Fruit fly (Drosophila melanogaster) whole organism, embryonic: ENCODE data around the gene CG33299.

Experiments used
- Asciz ChIP-seq: fragments of 200-800 bp; sonication (Bioruptor generic); optimal IDR thresholded peaks from 2 replicates; lab custom pipeline; 2017; ENCODE audit warnings: missing biosample characterization, mild to moderate bottlenecking, missing genetic modification characterization, missing genetic modification reagents
- Blimp-1 ChIP-seq: fragments of 200-800 bp; sonication (Bioruptor generic); optimal IDR thresholded peaks from 3 replicates; lab custom pipeline; 2018; ENCODE audit warnings: missing biosample characterization, missing genetic modification characterization, mild to moderate bottlenecking, moderate library complexity, missing genetic modification reagents
- CG10147 ChIP-seq: fragments of 200-800 bp; sonication (Bioruptor generic); optimal IDR thresholded peaks from 2 replicates; lab custom pipeline; 2019; ENCODE audit warnings: missing biosample characterization, mild to moderate bottlenecking, missing genetic modification characterization, moderate library complexity
- CG11085 ChIP-seq: fragments of 200-800 bp; sonication (Bioruptor generic); IDR thresholded peaks from 2 replicates; pipeline ENCODE4 v1.3.6; 2022; ENCODE audit warnings: missing biosample characterization, missing genetic modification characterization
- CG11398 ChIP-seq: fragments of 200-800 bp; sonication (Bioruptor generic); optimal IDR thresholded peaks from 2 replicates; lab custom pipeline; 2016; ENCODE audit warnings: missing biosample characterization, missing genetic modification characterization
- CG12769 ChIP-seq: fragments of 200-800 bp; sonication (Bioruptor generic); optimal IDR thresholded peaks from 2 replicates; lab custom pipeline; 2019; ENCODE audit warnings: missing biosample characterization, mild to moderate bottlenecking, missing genetic modification characterization, moderate library complexity
- CG13296 ChIP-seq: fragments of 200-800 bp; sonication (Bioruptor generic); optimal IDR thresholded peaks from 3 replicates; lab custom pipeline; 2018; ENCODE audit warnings: missing biosample characterization, mild to moderate bottlenecking, missing genetic modification characterization
- CG13775 ChIP-seq: fragments of 200-800 bp; sonication (Bioruptor generic); optimal IDR thresholded peaks from 3 replicates; lab custom pipeline; 2017; ENCODE audit warnings: missing biosample characterization, mild to moderate bottlenecking, missing genetic modification characterization
- CG14710 ChIP-seq: fragments of 200-800 bp; sonication (Bioruptor generic); optimal IDR thresholded peaks from 3 replicates; lab custom pipeline; 2019; ENCODE audit warnings: missing biosample characterization, mild to moderate bottlenecking, missing genetic modification characterization, moderate library complexity
- CG1529 ChIP-seq: fragments of 200-800 bp; sonication (Bioruptor generic); optimal IDR thresholded peaks from 3 replicates; lab custom pipeline; 2018; ENCODE audit warnings: missing biosample characterization, missing genetic modification characterization
- CG1603 ChIP-seq: fragments of 200-800 bp; sonication (Bioruptor generic); optimal IDR thresholded peaks from 2 replicates; lab custom pipeline; 2019; ENCODE audit warnings: missing biosample characterization, mild to moderate bottlenecking, missing genetic modification characterization, moderate library complexity
- CG17361 ChIP-seq: fragments of 200-800 bp; sonication (Bioruptor generic); IDR thresholded peaks from 3 replicates; pipeline ENCODE4 v1.3.6; 2022; ENCODE audit warnings: missing biosample characterization, missing genetic modification characterization
- CG2129 ChIP-seq: fragments of 200-800 bp; sonication (Bioruptor generic); IDR thresholded peaks from 2 replicates; pipeline ENCODE4 v1.3.6; 2022; ENCODE audit warnings: missing biosample characterization, missing genetic modification characterization; ENCODE audit not compliant: partially characterized antibody
- CG2712 ChIP-seq: fragments of 200-800 bp; optimal IDR thresholded peaks from 3 replicates; lab custom pipeline; 2019; ENCODE audit warnings: missing biosample characterization, mild to moderate bottlenecking, missing genetic modification characterization, moderate library complexity
- CG2889 ChIP-seq: fragments of 200-800 bp; sonication (Bioruptor generic); IDR thresholded peaks from 3 replicates; pipeline ENCODE4 v1.3.6; 2022; ENCODE audit warnings: missing biosample characterization, missing genetic modification characterization
- CG3163 ChIP-seq: fragments of 200-800 bp; sonication (Bioruptor generic); optimal IDR thresholded peaks from 3 replicates; lab custom pipeline; 2016; ENCODE audit warnings: missing biosample characterization, missing genetic modification characterization
- CG34376 ChIP-seq: fragments of 200-800 bp; sonication (Bioruptor generic); optimal IDR thresholded peaks from 2 replicates; lab custom pipeline; 2018; ENCODE audit warnings: missing biosample characterization, mild to moderate bottlenecking, missing genetic modification characterization
- CG4730 ChIP-seq: fragments of 200-800 bp; sonication (Bioruptor generic); IDR thresholded peaks from 2 replicates; pipeline ENCODE4 v1.3.6; 2022; ENCODE audit warnings: missing biosample characterization, missing genetic modification characterization
- CG6254 ChIP-seq: fragments of 200-800 bp; sonication (Bioruptor generic); optimal IDR thresholded peaks from 3 replicates; lab custom pipeline; 2017; ENCODE audit warnings: mild to moderate bottlenecking, missing biosample characterization, missing genetic modification reagents, missing genetic modification characterization
- CG8765 ChIP-seq: fragments of 200-800 bp; sonication (Bioruptor generic); IDR thresholded peaks from 2 replicates; pipeline ENCODE4 v1.3.6; 2022; ENCODE audit warnings: missing biosample characterization, missing genetic modification characterization
- CG9215 ChIP-seq: fragments of 200-800 bp; sonication (Bioruptor generic); IDR thresholded peaks from 2 replicates; pipeline ENCODE4 v1.3.6; 2022; ENCODE audit warnings: missing biosample characterization, missing genetic modification characterization
- Chrac-16 ChIP-seq: fragments of 200-800 bp; sonication (Bioruptor generic); optimal IDR thresholded peaks from 3 replicates; lab custom pipeline; 2016; ENCODE audit warnings: missing biosample characterization, missing genetic modification characterization
- D ChIP-seq, 2 experiments: fragments of 200-800 bp in 1 of 2; fragments of >200 bp in 1 of 2; sonication (Bioruptor generic) in 1 of 2; optimal IDR thresholded peaks; 2 replicates in 1 of 2; 3 replicates in 1 of 2; lab custom pipeline; 2017; ENCODE audit warnings: mild to moderate bottlenecking in 1 of 2, missing biosample characterization in 1 of 2, missing genetic modification characterization in 1 of 2, missing genetic modification reagents in 1 of 2
- Dad ChIP-seq: fragments of 200-800 bp; sonication (Bioruptor generic); optimal IDR thresholded peaks from 3 replicates; lab custom pipeline; 2016; ENCODE audit warnings: missing biosample characterization, missing genetic modification characterization
- ERR ChIP-seq: fragments of 200-800 bp; sonication (Bioruptor generic); optimal IDR thresholded peaks from 2 replicates; lab custom pipeline; 2016; ENCODE audit warnings: missing biosample characterization, missing genetic modification characterization
- HLH3B ChIP-seq: fragments of 200-800 bp; sonication (Bioruptor generic); IDR thresholded peaks from 2 replicates; pipeline ENCODE4 v1.3.6; 2022; ENCODE audit warnings: missing biosample characterization, missing genetic modification characterization
- HLH54F ChIP-seq: fragments of 200-800 bp; sonication (Bioruptor generic); optimal IDR thresholded peaks from 3 replicates; lab custom pipeline; 2016; ENCODE audit warnings: missing biosample characterization, missing genetic modification characterization
- HLHmδ ChIP-seq: fragments of 200-800 bp; sonication (Bioruptor generic); optimal IDR thresholded peaks from 2 replicates; lab custom pipeline; 2018; ENCODE audit warnings: missing biosample characterization, mild to moderate bottlenecking, missing genetic modification characterization, moderate library complexity
- Lim3 ChIP-seq: fragments of 200-800 bp; sonication (Bioruptor generic); IDR thresholded peaks from 2 replicates; pipeline ENCODE4 v1.3.6; 2022; ENCODE audit warnings: missing biosample characterization, missing genetic modification characterization
- Mad ChIP-seq: fragments of 200-800 bp; sonication (Bioruptor generic); optimal IDR thresholded peaks from 2 replicates; lab custom pipeline; 2016; ENCODE audit warnings: missing biosample characterization, missing genetic modification characterization
- NC2α ChIP-seq: fragments of 200-800 bp; sonication (Bioruptor generic); optimal IDR thresholded peaks from 2 replicates; lab custom pipeline; 2016; ENCODE audit warnings: missing biosample characterization, missing genetic modification characterization
- Nf-YC ChIP-seq: fragments of 200-800 bp; optimal IDR thresholded peaks from 3 replicates; lab custom pipeline; 2019; ENCODE audit warnings: missing biosample characterization, mild to moderate bottlenecking, missing genetic modification characterization, moderate library complexity
- Opbp ChIP-seq: fragments of 200-800 bp; sonication (Bioruptor generic); IDR thresholded peaks from 3 replicates; pipeline ENCODE4 v1.3.6; 2022; ENCODE audit warnings: missing biosample characterization, missing genetic modification characterization; ENCODE audit not compliant: partially characterized antibody
- Optix ChIP-seq: fragments of 200-800 bp; sonication (Bioruptor generic); IDR thresholded peaks from 3 replicates; pipeline ENCODE4 v1.3.6; 2022; ENCODE audit warnings: missing biosample characterization, missing genetic modification characterization
- Sox102F ChIP-seq: fragments of 200-800 bp; sonication (Bioruptor generic); optimal IDR thresholded peaks from 2 replicates; lab custom pipeline; 2018; ENCODE audit warnings: missing biosample characterization, mild to moderate bottlenecking, missing genetic modification characterization, moderate library complexity
- Sry-β ChIP-seq: fragments of 200-800 bp; sonication (Bioruptor generic); optimal IDR thresholded peaks from 2 replicates; lab custom pipeline; 2018; ENCODE audit warnings: missing biosample characterization, mild to moderate bottlenecking, missing genetic modification characterization, moderate library complexity
- al ChIP-seq: fragments of 200-800 bp; sonication (Bioruptor generic); IDR thresholded peaks from 2 replicates; pipeline ENCODE4 v1.3.6; 2022; ENCODE audit warnings: missing biosample characterization, missing genetic modification characterization
- az2 ChIP-seq: fragments of 200-800 bp; sonication (Bioruptor generic); optimal IDR thresholded peaks from 3 replicates; lab custom pipeline; 2016; ENCODE audit warnings: missing biosample characterization, missing genetic modification characterization
- danr ChIP-seq: fragments of 200-800 bp; sonication (Bioruptor generic); IDR thresholded peaks from 2 replicates; pipeline ENCODE4 v1.3.6; 2022; ENCODE audit warnings: missing biosample characterization, missing genetic modification characterization
- dati ChIP-seq: fragments of 200-800 bp; sonication (Bioruptor generic); IDR thresholded peaks from 2 replicates; pipeline ENCODE4 v1.3.6; 2022; ENCODE audit warnings: missing biosample characterization, missing genetic modification characterization
- fu2 ChIP-seq: fragments of 200-800 bp; sonication (Bioruptor generic); optimal IDR thresholded peaks from 2 replicates; lab custom pipeline; 2016; ENCODE audit warnings: missing biosample characterization, missing genetic modification characterization
- jumu ChIP-seq: fragments of 200-800 bp; sonication (Bioruptor generic); optimal IDR thresholded peaks from 3 replicates; lab custom pipeline; 2016; ENCODE audit warnings: missing biosample characterization, missing genetic modification characterization
- ken ChIP-seq: fragments of 200-800 bp; sonication (Bioruptor generic); IDR thresholded peaks from 3 replicates; pipeline ENCODE4 v1.3.6; 2022; ENCODE audit warnings: missing biosample characterization, missing genetic modification characterization
- peb ChIP-seq: fragments of 200-800 bp; sonication (Bioruptor generic); IDR thresholded peaks from 2 replicates; pipeline ENCODE4 v1.3.6; 2022; ENCODE audit warnings: missing biosample characterization, missing genetic modification characterization
- pum ChIP-seq: fragments of 200-800 bp; sonication (Bioruptor generic); optimal IDR thresholded peaks from 2 replicates; lab custom pipeline; 2016; ENCODE audit warnings: missing biosample characterization, missing genetic modification characterization
- sens ChIP-seq: fragments of 200-800 bp; sonication (Bioruptor generic); peaks from one replicate; lab custom pipeline; 2016; ENCODE audit warnings: missing biosample characterization, missing genetic modification characterization
- sima ChIP-seq: fragments of 200-800 bp; sonication (Bioruptor generic); optimal IDR thresholded peaks from 2 replicates; lab custom pipeline; 2016; ENCODE audit warnings: missing biosample characterization, missing genetic modification characterization
- unpg ChIP-seq: fragments of 200-800 bp; sonication (Bioruptor generic); optimal IDR thresholded peaks from 3 replicates; lab custom pipeline; 2018; ENCODE audit warnings: missing biosample characterization, mild to moderate bottlenecking, missing genetic modification characterization, moderate library complexity
- vfl ChIP-seq: fragments of 200-800 bp; sonication (Bioruptor generic); optimal IDR thresholded peaks from 2 replicates; lab custom pipeline; 2016; ENCODE audit warnings: missing biosample characterization, missing genetic modification characterization
- vvl ChIP-seq: fragments of 200-800 bp; sonication (Bioruptor generic); IDR thresholded peaks from 2 replicates; pipeline ENCODE4 v1.3.6; 2022; ENCODE audit warnings: missing biosample characterization, missing genetic modification characterization

CG33299 gene

dm6 chr2L:9660516-9660920 lies 4.1 kb downstream of the CG33299 start (continued):
- TF ChIP-seq dati (GFP tag; lab: Robert Waterston, UW) = no peak
- TF ChIP-seq CG11398 = no peak
- TF ChIP-seq CG1529 (GFP tag; lab: Kevin White, UChicago) = peak; percentile 22
- TF ChIP-seq Blimp-1 = peak; percentile 46
- peak; percentile 74 for TF ChIP-seq HLH54F (GFP tag; lab: Kevin White, UChicago)
- TF ChIP-seq CG2712 (tag; lab: Kevin White, UChicago) = no peak
- TF ChIP-seq danr = 0 out of 2 replicates have a peak, but pooled peaks have one; percentile 21
- peak; percentile 44; the same call in 1 of the 3 replicates for TF ChIP-seq Optix (GFP tag; lab: Robert Waterston, UW)
- TF ChIP-seq jumu = peak; percentile 30
- no peak for TF ChIP-seq CG14710
- TF ChIP-seq Sox102F (GFP tag; lab: Kevin White, UChicago) = peak; percentile 70
- TF ChIP-seq CG13775 (GFP tag; lab: Kevin White, UChicago) = peak; percentile 64
- peak; percentile 70 for TF ChIP-seq unpg (GFP tag; lab: Kevin White, UChicago)
- no peak for TF ChIP-seq Chrac-16 (GFP tag; lab: Kevin White, UChicago)
- peak; percentile 39 for TF ChIP-seq fu2 (GFP tag; lab: Kevin White, UChicago)
- TF ChIP-seq CG8765 (GFP tag; lab: Robert Waterston, UW) = peak; percentile 22; the same call in 1 of the 2 replicates
- peak; percentile 60; the same call in 2 of the 3 replicates for TF ChIP-seq CG2889 (GFP tag; lab: Robert Waterston, UW)
- TF ChIP-seq CG17361 (GFP tag; lab: Robert Waterston, UW) = no peak; the same call in 1 of the 3 replicates
- TF ChIP-seq CG9215 (GFP tag; lab: Robert Waterston, UW) = peak; percentile 80
- peak; percentile 91 for TF ChIP-seq CG34376 (GFP tag; lab: Kevin White, UChicago)
- TF ChIP-seq CG1603 (tag; lab: Kevin White, UChicago) = no peak
- TF ChIP-seq Mad = peak; percentile 32
- TF ChIP-seq al = no peak; the same call in 1 of the 2 replicates
- peak; percentile 17 for TF ChIP-seq CG6254
- TF ChIP-seq vfl (GFP tag; lab: Kevin White, UChicago) = peak; percentile 39
- peak; percentile 55; the same call in 1 of the 2 replicates for TF ChIP-seq vvl (GFP tag; lab: Robert Waterston, UW)
- TF ChIP-seq HLHmδ (GFP tag; lab: Kevin White, UChicago) = no peak
- TF ChIP-seq Lim3 (GFP tag; lab: Robert Waterston, UW) = no peak
- peak; percentile 66 for TF ChIP-seq HLH3B (GFP tag; lab: Robert Waterston, UW)
- peak; percentile 89 for TF ChIP-seq CG13296 (GFP tag; lab: Kevin White, UChicago)
- TF ChIP-seq pum (GFP tag; lab: Kevin White, UChicago) = peak; percentile 35
- TF ChIP-seq CG3163 (GFP tag; lab: Kevin White, UChicago) = peak; percentile 9
- peak; percentile 23 for TF ChIP-seq az2
- TF ChIP-seq CG11085 (GFP tag; lab: Robert Waterston, UW) = no peak; the same call in 1 of the 2 replicates
- peak; percentile 51 for TF ChIP-seq Dad (GFP tag; lab: Kevin White, UChicago)
- TF ChIP-seq Sry-β (GFP tag; lab: Kevin White, UChicago) = no peak
- TF ChIP-seq Nf-YC (tag; lab: Kevin White, UChicago) = peak; percentile 66
- 0 out of 3 replicates have a peak, but pooled peaks have one; percentile 33 for TF ChIP-seq ken
- TF ChIP-seq CG4730 (GFP tag; lab: Robert Waterston, UW) = peak; percentile 39; the same call in 1 of the 2 replicates
- TF ChIP-seq NC2α (GFP tag; lab: Kevin White, UChicago) = no peak
- no peak for TF ChIP-seq sima (GFP tag; lab: Kevin White, UChicago)
- peak; percentile 88 for TF ChIP-seq CG10147
- TF ChIP-seq Asciz = peak; percentile 71
- TF ChIP-seq CG2129 = no peak
- no peak for TF ChIP-seq Opbp
- no peak for TF ChIP-seq ERR (GFP tag; lab: Kevin White, UChicago)
- peak; percentile 83 for TF ChIP-seq sens
- TF ChIP-seq CG12769 = no peak
- TF ChIP-seq peb (GFP tag; lab: Robert Waterston, UW) = 0 out of 2 replicates have a peak, but pooled peaks have one; percentile 26
- TF ChIP-seq D (optimal IDR thresholded peaks at IDR 0.05; lab: Kevin White, UChicago) = no peak
- peak; percentile 46 for TF ChIP-seq D (GFP tag; optimal IDR thresholded peaks at IDR 0.05; lab: Kevin White, UChicago)
